Fruit fly (Drosophila melanogaster): ENCODE results near the gene CG7800.

Gene CG7800

dm6 chr3R:8251532-8251931 is 33.8 kb downstream of the CG7800 start:
- TF ChIP-seq CG8159 (tag; optimal IDR thresholded peaks at IDR 0.05) (no peak), CG10348 (GFP tag; IDR thresholded peaks at IDR 0.05) (no peak), CG15710 (tag; optimal IDR thresholded peaks at IDR 0.05) (no peak), CG34367 (tag; optimal IDR thresholded peaks at IDR 0.05) (no peak), CG14655 (GFP tag; optimal IDR thresholded peaks at IDR 0.05) (no peak), CG8301 (tag; optimal IDR thresholded peaks at IDR 0.05) (no peak), Snoo (tag; optimal IDR thresholded peaks at IDR 0.05) (no peak), Pif1A (GFP tag; optimal IDR thresholded peaks at IDR 0.05) (no peak), fd96Ca (GFP tag; IDR thresholded peaks at IDR 0.05) (0 out of 3 replicates have a peak, but pooled peaks have one; percentile 18), CG13204 (GFP tag; optimal IDR thresholded peaks at IDR 0.05) (peak; percentile 90), rn (GFP tag; IDR thresholded peaks at IDR 0.05) (no peak), D1 (tag; optimal IDR thresholded peaks at IDR 0.05) (no peak), CG17806 (tag; optimal IDR thresholded peaks at IDR 0.05) (no peak)

DNA sequence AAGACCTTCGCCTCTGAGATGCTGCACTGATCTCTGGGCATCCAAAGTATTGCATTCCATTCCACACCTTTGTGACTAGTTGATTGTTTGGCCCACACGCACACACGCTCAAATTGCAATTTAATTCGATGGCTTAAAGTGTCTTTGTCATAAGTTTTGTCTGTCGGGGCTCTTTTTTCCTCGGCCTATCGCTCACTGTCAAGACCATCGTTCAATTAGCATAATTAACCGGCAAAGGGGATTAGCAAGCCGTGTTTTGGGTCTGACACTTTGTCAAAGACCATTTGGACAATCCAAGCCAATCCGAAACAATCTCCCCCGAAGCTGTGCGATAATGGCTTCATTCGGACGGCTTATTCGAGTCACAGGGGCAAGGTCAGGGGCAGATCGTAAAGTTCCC is 36.6 kb downstream of the CG7800 start:
- TF ChIP-seq CG13204 (GFP tag; optimal IDR thresholded peaks at IDR 0.05) (no peak), EcR (GFP tag; optimal IDR thresholded peaks at IDR 0.05) (no peak), CG14655 (GFP tag; optimal IDR thresholded peaks at IDR 0.05) (no peak), CG12605 (GFP tag; IDR thresholded peaks at IDR 0.05) (no peak), CG32121 (GFP tag; IDR thresholded peaks at IDR 0.05) (no peak), CG4496 (GFP tag; IDR thresholded peaks at IDR 0.05) (no peak)

dm6 chr3R:8256040-8256439 is 38.3 kb downstream of the CG7800 start:
- TF ChIP-seq CG8159 (tag; optimal IDR thresholded peaks at IDR 0.05): no peak
- no peak for TF ChIP-seq CG13204 (GFP tag; optimal IDR thresholded peaks at IDR 0.05)
- TF ChIP-seq Snoo (tag; optimal IDR thresholded peaks at IDR 0.05): no peak
- no peak for TF ChIP-seq Pif1B (GFP tag; optimal IDR thresholded peaks at IDR 0.05)
- TF ChIP-seq CG15710 (tag; optimal IDR thresholded peaks at IDR 0.05): no peak
- TF ChIP-seq CG10348 (GFP tag; IDR thresholded peaks at IDR 0.05): no peak
- no peak for TF ChIP-seq D1 (tag; optimal IDR thresholded peaks at IDR 0.05)
- TF ChIP-seq CG34367 (tag; optimal IDR thresholded peaks at IDR 0.05): no peak
- no peak for TF ChIP-seq EcR (GFP tag; optimal IDR thresholded peaks at IDR 0.05)
- TF ChIP-seq CG4496 (GFP tag; IDR thresholded peaks at IDR 0.05): no peak
- TF ChIP-seq fd96Ca (GFP tag; IDR thresholded peaks at IDR 0.05): no peak
- peak; percentile 36; the same call in 1 of the 2 replicates for TF ChIP-seq CG12605 (GFP tag; IDR thresholded peaks at IDR 0.05)
- TF ChIP-seq Ets98B (GFP tag; IDR thresholded peaks at IDR 0.05): peak; percentile 47; the same call in 1 of the 2 replicates
- TF ChIP-seq rn (GFP tag; IDR thresholded peaks at IDR 0.05): no peak
- no peak for TF ChIP-seq Pif1A (GFP tag; optimal IDR thresholded peaks at IDR 0.05)
- TF ChIP-seq CG32121 (GFP tag; IDR thresholded peaks at IDR 0.05): peak; percentile 53
- no peak for TF ChIP-seq gl (tag; optimal IDR thresholded peaks at IDR 0.05)
- peak; percentile 68 for TF ChIP-seq CG14655 (GFP tag; optimal IDR thresholded peaks at IDR 0.05)
- TF ChIP-seq CG17806 (tag; optimal IDR thresholded peaks at IDR 0.05): no peak
- no peak for TF ChIP-seq CG9948 (tag; optimal IDR thresholded peaks at IDR 0.05)
- peak; percentile 68 for TF ChIP-seq CG8301 (tag; optimal IDR thresholded peaks at IDR 0.05)

DNA sequence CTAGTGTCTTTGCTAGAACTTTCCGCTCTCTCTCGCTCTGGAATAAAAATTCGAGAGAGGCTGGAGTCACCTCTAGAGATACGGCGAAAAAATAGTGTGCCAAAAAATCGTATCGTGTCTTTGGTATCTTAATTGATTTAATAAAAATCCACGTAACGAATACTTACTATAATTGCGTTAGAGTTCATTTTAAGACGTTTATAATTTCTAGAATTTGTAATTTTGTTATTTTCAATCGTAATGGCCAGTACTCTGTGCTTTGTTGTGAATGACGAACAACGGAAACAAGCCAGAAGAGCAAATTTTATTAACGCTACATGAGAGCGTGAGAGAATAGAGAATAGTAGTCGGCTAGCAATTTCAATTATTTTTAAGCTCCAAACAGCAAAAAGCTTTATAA is 43.9 kb downstream of the CG7800 start:
- TF ChIP-seq Snoo (tag; optimal IDR thresholded peaks at IDR 0.05): no peak

DNA sequence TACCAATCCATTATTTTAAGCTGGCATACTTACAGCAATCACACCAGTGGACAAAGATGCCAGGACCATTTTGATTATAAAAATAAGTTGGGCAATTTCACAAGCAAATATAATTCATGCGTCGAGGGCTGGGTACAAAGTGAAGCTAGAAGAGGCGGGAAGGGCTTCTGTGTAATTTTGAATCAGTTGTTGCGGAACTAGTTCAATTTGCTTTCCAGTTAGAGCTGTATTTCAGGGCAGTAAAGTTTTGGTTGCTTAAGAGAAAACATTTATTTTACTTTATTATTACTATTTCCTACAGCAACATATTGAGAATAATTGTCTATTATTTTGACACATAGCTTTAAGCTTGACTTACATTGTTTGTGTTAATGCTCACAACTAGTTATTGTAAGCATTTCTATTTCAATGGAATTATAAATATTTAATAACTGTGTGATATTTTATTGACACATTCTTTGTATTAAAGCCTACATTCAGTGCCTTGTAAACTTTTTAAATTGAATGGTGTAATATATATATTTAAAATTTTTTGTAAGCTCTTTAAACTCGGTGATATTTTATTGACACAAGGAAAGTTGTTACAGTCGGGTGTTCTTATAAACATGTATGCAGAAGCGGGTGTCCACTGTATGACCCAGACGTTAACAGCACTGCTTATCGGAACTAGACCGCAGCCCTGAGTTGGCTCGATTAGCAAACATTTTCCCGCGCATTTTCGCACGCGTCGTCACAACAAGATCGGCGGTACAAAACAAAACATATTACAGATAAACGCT is 46.7 kb downstream of the CG7800 start, which contains the start of the genes RPA1 and Mcm2:
Gene RPA1, minus strand, starts transcription at position 150 of the 779 bp plus-strand sequence.
Gene Mcm2, plus strand, starts transcription at position 669 of the 779 bp plus-strand sequence.
- no peak for TF ChIP-seq Pif1A (GFP tag; optimal IDR thresholded peaks at IDR 0.05)
- peak; percentile 61; the same call in 2 of the 3 replicates for TF ChIP-seq fd96Ca (GFP tag; IDR thresholded peaks at IDR 0.05)
- peak; percentile 73 for TF ChIP-seq CG32121 (GFP tag; IDR thresholded peaks at IDR 0.05)
- no peak for TF ChIP-seq gl (tag; optimal IDR thresholded peaks at IDR 0.05)
- TF ChIP-seq Ets98B (GFP tag; IDR thresholded peaks at IDR 0.05): peak; percentile 71; the same call in 1 of the 2 replicates
- peak; percentile 64 for TF ChIP-seq CG8301 (tag; optimal IDR thresholded peaks at IDR 0.05)
- TF ChIP-seq CG13204 (GFP tag; optimal IDR thresholded peaks at IDR 0.05): no peak
- peak; percentile 73 for TF ChIP-seq rn (GFP tag; IDR thresholded peaks at IDR 0.05)
- TF ChIP-seq CG14655 (GFP tag; optimal IDR thresholded peaks at IDR 0.05): no peak
- TF ChIP-seq CG34367 (tag; optimal IDR thresholded peaks at IDR 0.05): peak; percentile 65
- peak; percentile 70 for TF ChIP-seq CG17806 (tag; optimal IDR thresholded peaks at IDR 0.05)
- TF ChIP-seq CG4496 (GFP tag; IDR thresholded peaks at IDR 0.05): peak; percentile 85
- no peak for TF ChIP-seq CG12605 (GFP tag; IDR thresholded peaks at IDR 0.05)
- peak; percentile 39; the same call in 1 of the 2 replicates for TF ChIP-seq CG10348 (GFP tag; IDR thresholded peaks at IDR 0.05)
- TF ChIP-seq EcR (GFP tag; optimal IDR thresholded peaks at IDR 0.05): no peak
- TF ChIP-seq CG8159 (tag; optimal IDR thresholded peaks at IDR 0.05): peak; percentile 83
- peak; percentile 83 for TF ChIP-seq CG15710 (tag; optimal IDR thresholded peaks at IDR 0.05)
- TF ChIP-seq D1 (tag; optimal IDR thresholded peaks at IDR 0.05): no peak
- peak; percentile 85 for TF ChIP-seq Snoo (tag; optimal IDR thresholded peaks at IDR 0.05)
- TF ChIP-seq CG9948 (tag; optimal IDR thresholded peaks at IDR 0.05): peak; percentile 77
- no peak for TF ChIP-seq Pif1B (GFP tag; optimal IDR thresholded peaks at IDR 0.05)

All from whole organism, pupa.